Worm (Caenorhabditis elegans): ENCODE data around the gene F28C1.1.
A peak's percentile ranks its signal among the peaks of the same experiment; 100 is the strongest.

The F28C1.1 gene

ce11 chrV:12449902-12450301 lies 703 bp upstream of the F28C1.1 start, which contains the start of gene C54D10.10:
Gene C54D10.10, minus strand, starts transcription at chrV:12450002.
- TF ChIP-seq nfya-2 (GFP tag; IDR thresholded peaks at IDR 0.05) (no peak), egrh-3 (GFP tag; IDR thresholded peaks at IDR 0.05) (no peak), cebp-2 (GFP tag; IDR thresholded peaks at IDR 0.05) (no peak), him-1 (tag; optimal IDR thresholded peaks at IDR 0.05) (no peak), C06A6.2 (GFP tag; conservative IDR thresholded peaks at IDR 0.05) (no peak), lin-26 (GFP tag; IDR thresholded peaks at IDR 0.05) (no peak), ztf-18 (tag; optimal IDR thresholded peaks at IDR 0.05) (no peak), egl-18 (GFP tag; IDR thresholded peaks at IDR 0.05) (no peak), ama-1 (optimal IDR thresholded peaks at IDR 0.05) (no peak), ama-1 (GFP tag; optimal IDR thresholded peaks at IDR 0.05) (no peak), pha-4 (tag; optimal IDR thresholded peaks at IDR 0.05) (no peak), hsf-1 (GFP tag; IDR thresholded peaks at IDR 0.05) (no peak), lin-35 (GFP tag; optimal IDR thresholded peaks at IDR 0.05) (no peak), nhr-80 (tag; optimal IDR thresholded peaks at IDR 0.05) (no peak), aptf-3 (GFP tag; IDR thresholded peaks at IDR 0.05) (no peak), F22D6.2 (tag; optimal IDR thresholded peaks at IDR 0.05) (no peak), Y56A3A.18 (GFP tag; IDR thresholded peaks at IDR 0.05) (no peak), B0261.1 (tag; optimal IDR thresholded peaks at IDR 0.05) (no peak), hrde-1 (tag; optimal IDR thresholded peaks at IDR 0.05; ENCODE audit: borderline replicate concordance) (no peak), F57C9.4 (tag; optimal IDR thresholded peaks at IDR 0.05) (no peak)

DNA sequence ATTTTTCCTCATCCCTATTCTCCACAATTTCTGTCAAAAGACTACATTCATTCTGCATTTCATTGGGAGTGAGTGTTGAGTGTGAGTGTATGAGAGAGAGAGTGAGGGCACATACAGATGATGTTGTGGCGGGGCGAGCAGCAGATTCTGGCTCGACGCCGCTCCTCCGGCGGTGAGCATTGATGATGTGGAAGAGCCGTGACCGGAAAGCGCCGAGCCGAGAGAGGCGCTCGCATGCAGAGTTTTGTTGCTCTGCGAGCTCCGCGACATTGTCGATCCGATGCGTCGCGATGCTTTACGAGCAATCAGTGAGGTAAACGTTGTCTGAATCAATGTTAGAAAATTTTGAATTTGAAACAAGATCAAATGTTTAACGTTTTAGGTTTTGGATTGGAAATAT lies 5.1 kb downstream of the F28C1.1 start:
- TF ChIP-seq hmg-20 (GFP tag; IDR thresholded peaks at IDR 0.05), result no peak
- no peak for TF ChIP-seq aptf-2 (GFP tag; conservative IDR thresholded peaks at IDR 0.05)
- no peak for TF ChIP-seq ets-4 (GFP tag; optimal IDR thresholded peaks at IDR 0.05)
- peak; percentile 81; the same call in 1 of the 2 replicates for TF ChIP-seq egrh-3 (GFP tag; IDR thresholded peaks at IDR 0.05)
- TF ChIP-seq hmg-1.2 (GFP tag; IDR thresholded peaks at IDR 0.05), result 0 out of 2 replicates have a peak, but pooled peaks have one; percentile 4
- TF ChIP-seq let-526 (GFP tag; IDR thresholded peaks at IDR 0.05), result no peak

ce11 chrV:12460583-12460982 lies 10.0 kb downstream of the F28C1.1 start:
- TF ChIP-seq him-1 (tag; optimal IDR thresholded peaks at IDR 0.05) (no peak), unc-62 (GFP tag; optimal IDR thresholded peaks at IDR 0.05) (no peak), repo-1 (tag; optimal IDR thresholded peaks at IDR 0.05) (no peak), ceh-58 (GFP tag; IDR thresholded peaks at IDR 0.05) (no peak), F39B2.1 (GFP tag; IDR thresholded peaks at IDR 0.05) (no peak), C06A6.2 (GFP tag; conservative IDR thresholded peaks at IDR 0.05) (no peak), aptf-2 (GFP tag; conservative IDR thresholded peaks at IDR 0.05) (no peak), cebp-1 (GFP tag; IDR thresholded peaks at IDR 0.05) (no peak), cebp-1 (tag; optimal IDR thresholded peaks at IDR 0.05) (peak; percentile 76), lag-1 (GFP tag; IDR thresholded peaks at IDR 0.05) (no peak), ama-1 (optimal IDR thresholded peaks at IDR 0.05) (no peak), ama-1 (GFP tag; optimal IDR thresholded peaks at IDR 0.05) (no peak), lin-35 (GFP tag; optimal IDR thresholded peaks at IDR 0.05) (peak in 1 of 3 experiments; percentile 38), ceh-27 (GFP tag; optimal IDR thresholded peaks at IDR 0.05) (no peak), hmg-1.2 (GFP tag; IDR thresholded peaks at IDR 0.05) (no peak)

- TF ChIP-seq gei-17 (GFP tag; optimal IDR thresholded peaks at IDR 0.05) (no peak), F52B5.7 (tag; optimal IDR thresholded peaks at IDR 0.05) (no peak), K12H6.12 (tag; optimal IDR thresholded peaks at IDR 0.05) (no peak), zfh-2 (GFP tag; conservative IDR thresholded peaks at IDR 0.05) (0 out of 2 replicates have a peak, but pooled peaks have one; percentile 21)
Measured at ce11 chrV:12462908-12463307, 12.3 kb downstream of the F28C1.1 start, which contains the start of gene egl-10. Gene egl-10, minus strand, starts transcription at chrV:12463008.
